Fruit fly (Drosophila melanogaster): ENCODE results near the gene CG16782.

Gene CG16782

DNA sequence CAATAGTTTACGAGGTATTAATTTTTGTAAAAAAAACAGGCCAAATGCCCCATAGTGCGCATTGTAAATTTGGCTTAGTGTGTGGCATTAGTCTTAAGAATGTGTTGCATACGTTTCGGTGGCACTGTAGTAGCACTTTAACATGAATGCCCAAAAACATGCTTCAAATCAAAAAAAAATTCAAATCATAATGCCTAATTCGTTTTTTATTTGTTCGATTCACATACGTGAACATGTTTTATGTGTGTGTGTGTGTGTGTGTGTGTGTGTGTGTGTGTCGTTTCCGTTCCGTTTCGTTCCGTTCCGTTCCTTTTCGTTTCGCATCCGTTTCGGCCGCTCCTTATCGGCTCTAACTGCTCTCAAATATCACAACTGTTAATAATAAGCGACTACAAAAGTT lies 5.5 kb upstream of the CG16782 start:
- TF ChIP-seq EcR (GFP tag; optimal IDR thresholded peaks at IDR 0.05) (no peak), psq (optimal IDR thresholded peaks at IDR 0.05) (no peak), Dll (optimal IDR thresholded peaks at IDR 0.05) (no peak), CG8478 (optimal IDR thresholded peaks at IDR 0.05) (no peak), usp (GFP tag; optimal IDR thresholded peaks at IDR 0.05) (no peak), pan (optimal IDR thresholded peaks at IDR 0.05) (no peak)

DNA sequence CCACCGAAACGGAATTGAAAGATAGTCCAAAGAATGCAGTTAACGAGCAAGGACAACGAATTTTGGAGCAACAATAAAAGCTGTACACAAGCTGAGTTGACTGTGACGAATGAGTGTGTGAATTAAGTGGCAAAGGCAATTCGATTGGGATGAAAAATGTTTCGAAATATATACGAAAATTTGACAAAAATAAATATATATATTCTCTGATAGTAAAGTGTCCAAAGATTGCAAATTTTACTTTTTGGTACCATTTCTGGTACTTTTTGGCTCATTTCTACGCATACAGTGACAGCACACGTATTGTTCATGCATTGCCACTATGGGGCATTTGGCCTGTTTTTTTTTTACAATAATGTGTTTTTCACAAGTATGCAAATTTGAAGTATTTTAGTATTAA lies 3.9 kb upstream of the CG16782 start, which contains the start of gene CG16781:
Gene CG16781, minus strand, starts transcription at position 101 of the 400 bp plus-strand sequence.
- TF ChIP-seq Dll (optimal IDR thresholded peaks at IDR 0.05) (no peak), psq (optimal IDR thresholded peaks at IDR 0.05) (no peak), CG8478 (optimal IDR thresholded peaks at IDR 0.05) (no peak), pan (optimal IDR thresholded peaks at IDR 0.05) (no peak), usp (GFP tag; optimal IDR thresholded peaks at IDR 0.05) (no peak), EcR (GFP tag; optimal IDR thresholded peaks at IDR 0.05) (no peak)

DNA sequence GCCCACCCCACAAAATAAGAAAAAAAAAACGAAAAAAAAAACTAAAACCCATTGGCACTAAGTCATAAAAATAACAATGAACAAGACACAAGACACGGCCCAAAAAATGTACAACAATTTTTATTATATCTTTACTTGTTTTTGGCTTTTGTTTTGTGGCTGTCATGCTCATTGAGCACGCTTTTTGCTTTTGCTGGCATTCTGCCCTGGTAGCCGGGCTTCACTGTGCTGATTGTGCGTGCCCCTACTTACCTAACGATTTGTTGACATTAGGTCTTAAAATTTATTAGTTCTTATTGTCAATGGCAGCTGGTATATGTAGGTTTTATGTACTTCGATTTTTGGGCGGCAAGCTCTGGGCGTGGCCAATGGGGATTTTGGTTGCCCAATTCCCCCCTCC lies 1.5 kb downstream of the CG16782 start:
- no peak for TF ChIP-seq psq (optimal IDR thresholded peaks at IDR 0.05)
- no peak for TF ChIP-seq usp (GFP tag; optimal IDR thresholded peaks at IDR 0.05)
- TF ChIP-seq EcR (GFP tag; optimal IDR thresholded peaks at IDR 0.05), result no peak
- TF ChIP-seq pan (optimal IDR thresholded peaks at IDR 0.05), result no peak
- TF ChIP-seq CG8478 (optimal IDR thresholded peaks at IDR 0.05), result no peak
- TF ChIP-seq Dll (optimal IDR thresholded peaks at IDR 0.05), result no peak

DNA sequence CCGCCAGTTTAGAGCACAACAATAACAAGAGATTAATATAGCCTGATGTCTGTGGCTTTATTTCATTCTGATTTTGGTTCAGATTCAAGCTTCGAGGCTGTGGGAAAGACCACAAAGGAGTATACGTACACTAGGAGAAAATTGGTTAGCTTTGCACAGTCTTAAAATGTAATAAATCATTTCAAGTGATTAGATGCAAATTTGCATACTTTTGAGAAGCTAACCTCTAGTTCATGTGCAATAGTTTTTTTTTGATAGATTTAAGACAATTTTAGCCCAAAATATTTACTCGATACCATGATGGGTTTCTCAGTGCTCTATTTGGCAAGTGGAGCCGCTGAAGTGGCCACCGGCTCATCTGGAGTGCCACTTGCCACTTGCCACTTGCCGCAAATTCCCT lies 2.5 kb downstream of the CG16782 start:
- TF ChIP-seq CG8478 (optimal IDR thresholded peaks at IDR 0.05) (no peak), EcR (GFP tag; optimal IDR thresholded peaks at IDR 0.05) (no peak), Dll (optimal IDR thresholded peaks at IDR 0.05) (no peak), pan (optimal IDR thresholded peaks at IDR 0.05) (no peak), psq (optimal IDR thresholded peaks at IDR 0.05) (no peak), usp (GFP tag; optimal IDR thresholded peaks at IDR 0.05) (no peak)

DNA sequence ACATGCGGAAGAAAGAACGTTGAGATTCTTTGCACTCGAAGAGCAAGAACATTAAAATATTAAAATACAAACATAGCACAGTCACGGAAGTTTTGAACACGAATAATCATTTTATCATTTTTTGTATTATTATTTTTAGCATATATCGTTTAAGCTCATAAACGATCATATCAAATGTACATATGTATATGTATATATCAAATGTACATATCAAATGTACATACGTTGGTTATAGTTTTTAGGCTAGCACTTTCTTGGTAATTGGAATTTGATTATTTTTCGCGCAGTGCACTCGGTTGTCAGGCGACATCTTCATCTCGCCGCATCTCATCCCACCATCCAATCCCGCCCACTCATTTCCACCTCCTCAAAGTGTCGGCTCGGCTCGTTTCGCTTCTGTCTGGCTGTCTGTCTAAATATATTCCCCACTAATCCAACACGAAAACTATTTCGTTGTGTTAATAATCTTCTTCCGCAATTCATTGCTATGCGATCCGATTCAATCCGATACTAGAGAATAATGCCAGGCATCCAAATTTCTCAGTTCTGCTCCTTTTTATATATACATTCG lies 4.5 kb downstream of the CG16782 start:
- TF ChIP-seq usp (GFP tag; optimal IDR thresholded peaks at IDR 0.05) (no peak), EcR (GFP tag; optimal IDR thresholded peaks at IDR 0.05) (no peak), CG8478 (optimal IDR thresholded peaks at IDR 0.05) (no peak), pan (optimal IDR thresholded peaks at IDR 0.05) (no peak), psq (optimal IDR thresholded peaks at IDR 0.05) (no peak), Dll (optimal IDR thresholded peaks at IDR 0.05) (no peak)

DNA sequence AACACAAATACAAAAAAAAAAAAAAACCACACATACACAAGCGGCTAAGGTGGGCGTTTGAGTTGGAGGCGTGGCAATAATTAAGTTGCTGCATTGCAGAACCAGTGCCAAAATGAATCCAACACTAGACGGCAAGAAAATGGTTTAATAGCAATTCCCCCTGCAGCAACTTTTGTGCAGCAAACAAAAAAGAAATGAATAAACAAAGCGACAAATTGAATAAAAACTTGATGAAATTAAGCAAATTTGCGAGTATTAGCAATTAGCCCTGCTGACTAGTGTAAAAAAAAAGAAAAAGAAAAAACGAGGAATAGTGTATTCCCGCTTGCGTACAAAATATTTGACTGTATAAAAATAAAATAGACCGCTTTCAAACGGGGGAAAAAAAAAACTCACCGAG lies 5.3 kb downstream of the CG16782 start:
- TF ChIP-seq pan (optimal IDR thresholded peaks at IDR 0.05) (no peak), Dll (optimal IDR thresholded peaks at IDR 0.05) (no peak), EcR (GFP tag; optimal IDR thresholded peaks at IDR 0.05) (no peak), CG8478 (optimal IDR thresholded peaks at IDR 0.05) (no peak), psq (optimal IDR thresholded peaks at IDR 0.05) (no peak), usp (GFP tag; optimal IDR thresholded peaks at IDR 0.05) (no peak)

DNA sequence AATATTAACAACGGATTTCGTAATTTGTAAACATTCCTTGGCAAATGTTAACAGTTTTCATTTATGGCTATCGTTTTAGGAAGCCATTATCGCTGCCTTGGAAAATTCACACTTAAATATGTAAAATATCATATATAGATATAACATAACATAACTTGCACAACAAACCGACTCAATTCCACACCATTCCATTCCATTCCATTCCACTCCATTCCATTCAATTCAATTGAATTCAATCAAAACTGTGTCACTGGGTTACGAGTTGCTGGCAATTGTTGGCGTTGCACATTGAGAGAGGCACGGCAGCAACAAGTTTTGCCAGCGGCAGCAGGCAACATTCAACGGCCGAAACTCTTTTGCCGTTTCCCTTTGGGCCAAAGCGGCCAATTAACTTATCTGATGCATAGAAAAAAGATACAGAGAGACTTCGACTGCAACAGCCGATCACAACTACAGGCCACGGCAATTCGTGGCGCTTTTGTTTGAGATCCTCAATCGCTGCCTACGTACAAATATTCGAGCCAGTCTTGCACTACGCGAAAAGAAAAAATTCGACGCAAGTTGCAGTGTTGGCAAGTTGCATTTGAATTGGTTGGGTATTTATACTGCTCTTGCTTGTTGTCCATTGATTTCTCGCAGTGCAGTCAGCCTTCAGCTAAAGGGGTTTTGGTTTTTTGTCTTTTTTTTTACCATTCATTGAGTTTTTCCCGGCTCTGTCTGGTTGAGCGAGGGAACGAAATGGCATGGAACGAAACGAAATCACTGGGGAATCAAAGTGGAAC lies 6.8 kb downstream of the CG16782 start:
- no peak for TF ChIP-seq Dll (optimal IDR thresholded peaks at IDR 0.05)
- no peak for TF ChIP-seq CG8478 (optimal IDR thresholded peaks at IDR 0.05)
- TF ChIP-seq usp (GFP tag; optimal IDR thresholded peaks at IDR 0.05), result no peak
- TF ChIP-seq pan (optimal IDR thresholded peaks at IDR 0.05), result no peak
- no peak for TF ChIP-seq psq (optimal IDR thresholded peaks at IDR 0.05)
- no peak for TF ChIP-seq EcR (GFP tag; optimal IDR thresholded peaks at IDR 0.05)

DNA sequence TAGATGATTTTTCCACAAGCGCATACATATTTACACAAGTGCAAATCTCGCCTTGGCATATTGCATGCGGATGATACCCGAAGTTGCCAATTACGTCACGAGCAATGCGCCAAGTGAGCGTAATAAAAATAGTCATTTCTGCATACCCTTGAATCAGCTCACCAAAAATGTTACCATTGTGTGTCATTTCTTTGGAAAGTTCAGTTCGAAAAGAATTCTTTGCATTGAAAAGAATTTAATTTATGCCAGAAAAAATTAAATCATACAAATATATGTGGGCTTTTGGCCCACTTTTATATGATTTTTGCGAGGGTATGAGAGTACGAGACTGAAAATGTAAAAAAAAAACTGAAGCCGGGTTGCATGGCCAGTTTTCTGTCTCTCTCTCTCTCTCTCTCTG lies 8.1 kb downstream of the CG16782 start:
- no peak for TF ChIP-seq EcR (GFP tag; optimal IDR thresholded peaks at IDR 0.05)

DNA sequence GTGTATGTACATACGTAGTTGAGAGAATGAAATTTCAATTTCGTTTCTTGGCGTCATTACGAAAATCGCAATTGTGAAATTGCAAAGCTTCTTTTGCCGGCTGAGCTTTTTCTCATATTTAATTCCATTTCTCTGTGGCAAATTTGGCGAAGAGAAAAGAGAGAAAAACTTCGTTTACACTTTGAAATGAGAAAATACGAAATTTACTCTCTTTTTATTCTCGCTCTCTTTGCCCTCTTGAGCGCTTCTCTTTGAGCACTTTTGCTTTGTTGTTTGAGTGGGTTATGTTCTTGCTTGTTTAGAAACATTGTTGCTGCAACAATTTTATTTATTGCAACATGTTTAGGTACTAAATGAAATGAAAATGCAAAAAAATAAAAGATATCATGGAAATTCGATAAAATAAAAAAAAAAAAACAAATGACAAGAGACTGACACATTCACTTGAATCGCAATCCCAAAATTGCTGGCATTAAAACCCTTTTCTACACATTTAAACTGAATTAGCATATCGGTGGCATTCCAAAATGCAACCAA lies 8.7 kb downstream of the CG16782 start:
- TF ChIP-seq usp (GFP tag; optimal IDR thresholded peaks at IDR 0.05) (no peak), psq (optimal IDR thresholded peaks at IDR 0.05) (no peak), Dll (optimal IDR thresholded peaks at IDR 0.05) (no peak)

DNA sequence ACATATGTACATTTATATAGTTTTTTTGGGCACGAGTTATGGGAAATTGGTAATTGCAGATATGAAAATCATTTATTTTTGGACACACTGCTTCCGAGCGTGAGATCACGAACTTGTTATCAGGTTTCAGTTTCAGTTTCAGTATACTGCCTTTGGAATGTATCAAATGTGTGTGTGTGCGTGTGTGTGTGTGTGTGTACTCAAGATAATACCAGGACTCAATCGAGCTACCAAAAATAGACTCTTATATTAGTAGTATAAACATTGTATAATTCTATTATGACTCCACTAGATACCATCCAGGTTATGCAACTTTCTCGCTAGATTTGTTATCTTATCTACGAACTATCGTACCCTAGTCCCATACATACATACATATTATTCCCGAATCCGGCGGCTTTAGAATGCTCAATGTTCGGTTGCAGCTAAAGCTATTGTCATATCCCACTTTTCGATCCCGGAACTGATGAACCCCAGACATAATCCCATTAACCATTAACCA lies 11.1 kb downstream of the CG16782 start, which contains the start of gene CG12535:
Gene CG12535, minus strand, starts transcription at position 51 of the 502 bp plus-strand sequence.
- no peak for TF ChIP-seq CG8478 (optimal IDR thresholded peaks at IDR 0.05)
- no peak for TF ChIP-seq pan (optimal IDR thresholded peaks at IDR 0.05)

DNA sequence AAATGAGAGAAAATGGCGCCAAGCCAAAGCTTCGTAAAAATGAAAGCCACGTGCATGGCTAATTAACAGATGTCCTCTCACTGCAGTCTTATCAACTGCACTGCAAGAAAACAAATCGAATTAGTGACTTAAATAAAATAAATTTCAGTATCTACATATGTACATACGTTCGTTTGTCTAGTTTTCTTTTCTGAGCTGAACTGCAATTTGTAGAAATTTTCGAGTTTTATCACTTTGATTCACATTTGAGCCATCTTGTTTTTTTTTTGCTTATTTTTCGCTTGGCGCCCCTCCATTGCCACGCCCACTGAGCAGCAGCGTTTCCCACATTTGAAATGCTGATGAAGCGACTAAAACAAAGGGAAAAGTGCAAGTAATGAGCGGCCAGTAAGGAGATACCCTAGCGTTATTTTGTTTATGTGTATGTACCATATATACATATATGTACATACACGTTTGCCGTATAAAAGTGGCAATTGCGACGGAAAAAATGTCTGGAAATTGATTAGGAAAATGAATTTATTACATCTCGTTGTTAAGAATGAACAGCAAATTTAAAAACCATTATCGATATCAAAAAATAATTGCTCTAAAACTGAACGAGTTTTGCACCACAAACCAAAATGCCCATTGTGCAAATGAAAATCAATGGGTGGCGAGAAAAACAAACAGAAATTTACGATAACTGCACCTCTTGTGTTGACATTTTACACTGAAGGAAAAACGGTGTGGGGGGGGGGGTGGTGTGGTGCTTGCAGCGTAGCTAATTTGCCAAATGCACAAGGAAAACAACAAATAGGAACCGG lies 12.1 kb downstream of the CG16782 start:
- no peak for TF ChIP-seq Dll (optimal IDR thresholded peaks at IDR 0.05)
- TF ChIP-seq usp (GFP tag; optimal IDR thresholded peaks at IDR 0.05), result no peak
- no peak for TF ChIP-seq pan (optimal IDR thresholded peaks at IDR 0.05)
- no peak for TF ChIP-seq psq (optimal IDR thresholded peaks at IDR 0.05)

DNA sequence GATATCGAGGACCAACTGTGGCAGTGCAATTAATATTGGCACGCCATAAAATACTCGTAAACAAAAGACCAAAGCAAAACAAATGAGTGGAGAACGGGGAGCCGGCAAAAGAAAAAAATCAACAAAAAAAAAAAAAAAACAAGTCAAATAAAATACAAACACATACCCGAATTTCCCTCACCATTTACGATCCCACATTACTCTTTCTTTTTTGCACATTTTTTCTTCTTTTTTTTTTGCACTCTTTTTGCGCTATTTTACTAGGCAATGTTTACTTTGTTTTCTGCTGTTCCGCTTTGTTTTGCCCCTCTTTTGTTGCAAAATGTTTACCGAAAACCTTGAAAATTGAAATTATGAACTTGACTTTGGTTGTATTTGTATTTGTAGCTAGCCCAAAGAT lies 13.4 kb downstream of the CG16782 start:
- TF ChIP-seq usp (GFP tag; optimal IDR thresholded peaks at IDR 0.05) (no peak), Dll (optimal IDR thresholded peaks at IDR 0.05) (no peak), EcR (GFP tag; optimal IDR thresholded peaks at IDR 0.05) (no peak), pan (optimal IDR thresholded peaks at IDR 0.05) (no peak), CG8478 (optimal IDR thresholded peaks at IDR 0.05) (no peak), psq (optimal IDR thresholded peaks at IDR 0.05) (no peak)
